Worm (Caenorhabditis elegans) whole organism, late embryonic: ENCODE results near the gene T28A8.3.

ENCODE experiments used
- K02D7.2 ChIP-seq: sonication (generic microtip); optimal IDR thresholded peaks from 2 replicates; lab custom pipeline; 2017; ENCODE audit warnings: mild to moderate bottlenecking, missing genetic modification characterization, missing compliant biosample characterization
- T23F11.4 ChIP-seq: fragments of 200-800 bp; sonication (Bioruptor generic); optimal IDR thresholded peaks from 2 replicates; lab custom pipeline; 2018; ENCODE audit warnings: mild to moderate bottlenecking, missing genetic modification characterization, missing compliant biosample characterization
- Y22D7AL.16 ChIP-seq: sonication (generic microtip); optimal IDR thresholded peaks from 2 replicates; lab custom pipeline; 2016; ENCODE audit warnings: missing genetic modification characterization, missing compliant biosample characterization
- ceh-19 ChIP-seq: fragments of 200-800 bp; sonication (Bioruptor generic); optimal IDR thresholded peaks from 2 replicates; lab custom pipeline; 2018; ENCODE audit warnings: mild to moderate bottlenecking, missing genetic modification characterization, missing compliant biosample characterization
- ceh-22 ChIP-seq: sonication (generic microtip); optimal IDR thresholded peaks from 2 replicates; lab custom pipeline; 2017; ENCODE audit warnings: missing biosample characterization, missing genetic modification characterization
- ceh-30 ChIP-seq: fragments of 150-350 bp; optimal IDR thresholded peaks from 2 replicates; lab custom pipeline; 2014; ENCODE audit warnings: missing biosample characterization, missing genetic modification characterization
- ceh-45 ChIP-seq: fragments of 200-800 bp; sonication (Bioruptor generic); IDR thresholded peaks from 2 replicates; pipeline ENCODE4 v1.3.6; 2022; ENCODE audit warnings: missing genetic modification reagents, missing genetic modification characterization, missing compliant biosample characterization
- ceh-48 ChIP-seq: sonication (generic microtip); optimal IDR thresholded peaks from 2 replicates; lab custom pipeline; 2016; ENCODE audit warnings: missing genetic modification characterization, inconsistent platforms, missing compliant biosample characterization
- ceh-9 ChIP-seq: sonication (generic microtip); optimal IDR thresholded peaks from 2 replicates; lab custom pipeline; 2016; ENCODE audit warnings: mild to moderate bottlenecking, missing genetic modification characterization, inconsistent platforms, missing compliant biosample characterization
- dmd-4 ChIP-seq: sonication (generic microtip); optimal IDR thresholded peaks from 2 replicates; lab custom pipeline; 2016; ENCODE audit warnings: borderline replicate concordance, missing genetic modification characterization, missing compliant biosample characterization
- elt-2 ChIP-seq: sonication (generic microtip); optimal IDR thresholded peaks from 2 replicates; lab custom pipeline; 2016; ENCODE audit warnings: missing genetic modification reagents, missing genetic modification characterization, missing compliant biosample characterization
- ets-4 ChIP-seq: sonication (generic microtip); optimal IDR thresholded peaks from 2 replicates; lab custom pipeline; 2016; ENCODE audit warnings: missing genetic modification characterization, missing compliant biosample characterization
- fax-1 ChIP-seq: sonication (generic microtip); optimal IDR thresholded peaks from 2 replicates; lab custom pipeline; 2016; ENCODE audit warnings: missing genotype, missing genetic modification characterization, missing compliant biosample characterization
- fkh-10 ChIP-seq: fragments of 150-350 bp; optimal IDR thresholded peaks from 2 replicates; lab custom pipeline; 2014; ENCODE audit warnings: missing biosample characterization, missing genetic modification reagents, missing genetic modification characterization
- fkh-6 ChIP-seq: sonication (generic microtip); optimal IDR thresholded peaks from 2 replicates; lab custom pipeline; 2016; ENCODE audit warnings: missing genetic modification characterization, missing compliant biosample characterization
- hlh-13 ChIP-seq: fragments of 200-800 bp; sonication (Bioruptor generic); optimal IDR thresholded peaks from 2 replicates; lab custom pipeline; 2018; ENCODE audit warnings: mild to moderate bottlenecking, missing genetic modification characterization, missing compliant biosample characterization
- hlh-30 ChIP-seq: sonication (generic microtip); optimal IDR thresholded peaks from 2 replicates; lab custom pipeline; 2017; ENCODE audit warnings: antibody characterized with exemption, missing genetic modification characterization, missing compliant biosample characterization; ENCODE audit not compliant: insufficient read depth
- hlh-6 ChIP-seq: sonication (generic microtip); optimal IDR thresholded peaks from 2 replicates; lab custom pipeline; 2016; ENCODE audit warnings: missing genotype, missing genetic modification characterization, missing compliant biosample characterization
- hlh-8 ChIP-seq: sonication (generic microtip); optimal IDR thresholded peaks from 2 replicates; lab custom pipeline; 2016; ENCODE audit warnings: missing genotype, missing genetic modification characterization, missing compliant biosample characterization
- lin-11 ChIP-seq: fragments of 200-800 bp; sonication (Bioruptor generic); optimal IDR thresholded peaks from 2 replicates; lab custom pipeline; 2018; ENCODE audit warnings: mild to moderate bottlenecking, missing genetic modification characterization, missing compliant biosample characterization
- mec-3 ChIP-seq: sonication (generic microtip); optimal IDR thresholded peaks from 2 replicates; lab custom pipeline; 2016; ENCODE audit warnings: borderline replicate concordance, missing genetic modification characterization, missing compliant biosample characterization
- nfya-1 ChIP-seq: sonication (generic microtip); optimal IDR thresholded peaks from 2 replicates; lab custom pipeline; 2017; ENCODE audit warnings: missing genetic modification characterization, mild to moderate bottlenecking, missing compliant biosample characterization, antibody characterized with exemption, moderate library complexity
- nhr-11 ChIP-seq: fragments of 150-350 bp; optimal IDR thresholded peaks from 2 replicates; lab custom pipeline; 2014; ENCODE audit warnings: missing biosample characterization, missing genetic modification characterization
- pat-9 ChIP-seq: fragments of 200-800 bp; sonication (Bioruptor generic); optimal IDR thresholded peaks from 2 replicates; lab custom pipeline; 2018; ENCODE audit warnings: mild to moderate bottlenecking, missing genetic modification characterization, moderate library complexity, missing compliant biosample characterization
- pha-2 ChIP-seq: sonication (generic microtip); optimal IDR thresholded peaks from 2 replicates; lab custom pipeline; 2017; ENCODE audit warnings: mild to moderate bottlenecking, missing genetic modification characterization, missing compliant biosample characterization
- pha-4 ChIP-seq: fragments of 150-350 bp; optimal IDR thresholded peaks from 2 replicates; lab custom pipeline; 2018; ENCODE audit warnings: missing biosample characterization, missing genetic modification reagents, missing genetic modification characterization
- sox-2 ChIP-seq: fragments of 200-800 bp; sonication (Bioruptor generic); IDR thresholded peaks from 2 replicates; pipeline ENCODE4 v1.3.6; 2022; ENCODE audit warnings: missing genetic modification reagents, missing genetic modification characterization, missing compliant biosample characterization
- sox-4 ChIP-seq: sonication (generic microtip); optimal IDR thresholded peaks from 2 replicates; lab custom pipeline; 2017; ENCODE audit warnings: mild to moderate bottlenecking, missing genetic modification characterization, inconsistent platforms, missing compliant biosample characterization
- syd-9 ChIP-seq: sonication (generic microtip); optimal IDR thresholded peaks from 2 replicates; lab custom pipeline; 2016; ENCODE audit warnings: mild to moderate bottlenecking, missing genetic modification characterization, moderate library complexity, missing compliant biosample characterization
- ttx-3 ChIP-seq: sonication (generic microtip); optimal IDR thresholded peaks from 2 replicates; lab custom pipeline; 2016; ENCODE audit warnings: missing genetic modification reagents, missing genetic modification characterization, missing compliant biosample characterization
- unc-42 ChIP-seq: sonication (generic microtip); optimal IDR thresholded peaks from 2 replicates; lab custom pipeline; 2016; ENCODE audit warnings: missing genotype, missing genetic modification characterization, missing compliant biosample characterization
- unc-86 ChIP-seq: sonication (generic microtip); optimal IDR thresholded peaks from 2 replicates; lab custom pipeline; 2016; ENCODE audit warnings: missing genetic modification characterization, missing compliant biosample characterization
- zip-5 ChIP-seq: sonication (generic microtip); optimal IDR thresholded peaks from 2 replicates; lab custom pipeline; 2016; ENCODE audit warnings: missing genetic modification characterization, missing compliant biosample characterization

The T28A8.3 gene

DNA sequence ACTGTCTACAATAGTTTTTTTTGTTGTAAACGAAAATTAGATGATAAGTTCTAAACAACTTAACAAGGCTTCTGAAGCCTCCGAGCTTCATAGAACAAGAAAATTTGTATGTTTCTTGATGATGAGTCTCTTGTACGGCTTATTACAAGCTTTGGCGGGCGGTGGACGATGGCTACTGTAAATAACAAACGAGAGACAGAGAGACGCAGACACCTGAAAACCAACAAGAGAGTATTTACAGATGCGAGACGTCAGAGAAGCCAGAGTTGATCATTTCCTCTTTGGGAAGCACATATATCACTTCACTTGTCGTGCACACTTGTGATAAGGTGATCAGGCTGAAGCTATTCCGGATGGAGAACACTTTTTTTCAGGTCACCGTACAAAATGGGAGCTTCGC, 25.0 kb downstream of the T28A8.3 start:
- TF ChIP-seq hlh-6 (tag; lab: Kevin White, UChicago) (no peak), dmd-4 (tag; lab: Kevin White, UChicago) (no peak), ceh-22 (tag; lab: Kevin White, UChicago) (no peak), sox-2 (GFP tag; lab: Robert Waterston, UW) (no peak), zip-5 (no peak), lin-11 (tag; lab: Kevin White, UChicago) (no peak), fkh-6 (tag; lab: Kevin White, UChicago) (no peak), K02D7.2 (tag; lab: Kevin White, UChicago) (no peak), nhr-11 (tag; lab: Kevin White, UChicago) (no peak), fax-1 (tag; lab: Kevin White, UChicago) (no peak), ceh-48 (no peak), pha-2 (tag; lab: Kevin White, UChicago) (no peak), hlh-13 (GFP tag; lab: Kevin White, UChicago) (no peak), ceh-19 (GFP tag; lab: Kevin White, UChicago) (no peak), ceh-9 (no peak), fkh-10 (GFP tag; lab: Kevin White, UChicago) (no peak), Y22D7AL.16 (no peak)

DNA sequence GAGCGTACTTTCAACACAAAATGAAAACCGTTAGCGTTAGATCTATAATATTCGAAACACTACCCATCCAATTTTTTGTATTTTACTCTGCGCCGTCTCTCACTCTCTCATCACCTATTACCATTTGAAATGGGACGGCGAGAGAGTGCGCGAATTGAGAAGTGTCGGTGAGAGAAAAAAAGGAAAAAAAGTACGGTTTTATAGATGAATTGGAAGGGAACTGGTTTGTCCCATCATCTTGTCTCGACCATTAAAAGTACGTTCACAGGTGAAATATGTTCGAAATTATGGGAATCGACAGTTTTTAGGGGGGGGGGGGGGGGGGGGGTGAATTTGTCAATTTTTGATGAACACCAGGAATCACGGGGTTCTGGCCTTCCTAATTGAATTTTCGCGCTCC, 28.9 kb downstream of the T28A8.3 start:
- no peak for TF ChIP-seq sox-4 (tag; lab: Kevin White, UChicago)
- TF ChIP-seq unc-86 (tag; lab: Kevin White, UChicago): no peak
- no peak for TF ChIP-seq syd-9 (tag; lab: Kevin White, UChicago)
- no peak for TF ChIP-seq hlh-8 (tag; lab: Kevin White, UChicago)
- no peak for TF ChIP-seq T23F11.4 (GFP tag; lab: Kevin White, UChicago)
- TF ChIP-seq nfya-1 (tag; lab: Kevin White, UChicago): no peak
- TF ChIP-seq pha-4: no peak
- no peak for TF ChIP-seq hlh-30 (tag; lab: Kevin White, UChicago)
- TF ChIP-seq ceh-22 (tag; lab: Kevin White, UChicago): no peak
- TF ChIP-seq ets-4 (tag; lab: Kevin White, UChicago): no peak
- TF ChIP-seq dmd-4 (tag; lab: Kevin White, UChicago): no peak
- no peak for TF ChIP-seq ttx-3
- no peak for TF ChIP-seq pat-9 (tag; lab: Kevin White, UChicago)
- no peak for TF ChIP-seq fax-1 (tag; lab: Kevin White, UChicago)
- TF ChIP-seq zip-5: no peak
- no peak for TF ChIP-seq unc-42
- no peak for TF ChIP-seq lin-11 (tag; lab: Kevin White, UChicago)
- TF ChIP-seq, all 69 proteins: peak for 0

DNA sequence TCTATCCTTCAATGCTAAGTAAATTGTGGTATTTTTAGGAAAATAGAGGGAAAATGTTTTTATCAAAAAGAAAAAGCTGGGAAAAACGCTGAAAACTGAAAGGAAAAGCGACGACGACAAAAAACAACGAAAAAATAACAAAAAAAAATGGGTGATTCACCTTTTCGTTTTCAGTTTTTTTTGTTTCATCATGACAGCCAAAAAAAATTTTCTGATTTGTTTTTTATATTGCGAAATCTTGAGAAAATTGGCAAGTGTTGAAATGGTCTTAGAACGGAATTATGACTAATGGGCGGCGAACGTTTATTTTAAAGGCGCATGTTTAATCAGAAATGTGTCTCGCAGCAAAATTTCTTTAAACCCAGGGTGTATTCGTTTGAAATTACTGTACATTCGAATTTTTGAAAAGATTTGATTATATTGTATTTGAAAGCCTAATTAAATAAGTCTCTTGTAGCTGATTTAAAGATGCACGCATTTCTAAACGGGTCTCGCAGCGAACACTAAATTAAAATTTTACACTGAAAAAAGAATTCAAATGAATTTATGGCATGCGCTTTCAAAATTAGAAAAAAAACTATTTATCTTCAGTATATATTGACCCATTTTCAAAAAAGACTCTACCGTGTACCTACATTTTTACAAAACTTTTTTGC, 30.0 kb downstream of the T28A8.3 start:
- TF ChIP-seq ceh-48 (no peak), mec-3 (tag; lab: Kevin White, UChicago) (no peak), ceh-45 (GFP tag; lab: Robert Waterston, UW) (no peak), fkh-10 (GFP tag; lab: Kevin White, UChicago) (no peak)

DNA sequence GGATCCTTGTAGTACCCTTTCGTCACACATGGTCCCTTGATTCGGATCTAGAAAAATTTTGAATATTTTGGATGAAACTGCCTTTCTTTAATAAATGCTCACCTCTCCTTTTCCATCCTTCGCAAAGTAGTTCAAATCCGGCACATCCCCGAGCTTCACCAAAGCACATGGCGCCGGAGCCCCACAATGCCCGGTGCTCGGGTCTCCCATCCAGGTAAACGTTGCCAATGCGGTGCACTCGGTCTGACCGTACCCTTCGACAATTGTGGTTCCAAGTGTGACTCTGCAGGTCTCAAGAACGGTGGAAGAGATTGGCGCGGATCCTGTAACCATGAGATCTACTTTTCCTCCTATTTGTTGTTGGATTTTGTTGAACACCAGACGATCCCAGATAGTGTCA, 35.0 kb downstream of the T28A8.3 start:
- no peak for TF ChIP-seq ceh-30 (tag; lab: Kevin White, UChicago)
- TF ChIP-seq, all 69 proteins: peak for 0

DNA sequence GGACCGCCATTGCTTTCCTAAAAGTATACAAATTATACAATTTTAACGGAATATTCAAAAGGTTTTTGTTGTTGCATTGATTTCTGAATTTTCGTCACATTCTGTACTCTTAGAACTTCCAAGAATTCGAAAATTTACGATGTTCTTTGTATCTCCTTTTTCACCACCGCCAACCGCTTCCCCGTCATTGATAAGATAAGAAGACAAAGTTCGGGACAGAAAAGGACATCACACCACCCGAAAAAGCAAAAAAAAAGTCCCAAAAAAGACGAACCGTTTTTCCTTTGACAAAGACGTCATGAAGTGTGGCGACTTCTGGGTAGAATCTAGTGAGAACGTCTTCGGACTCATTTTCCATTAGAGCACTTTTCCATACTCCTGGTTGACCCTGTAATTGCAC, 36.6 kb downstream of the T28A8.3 start:
- TF ChIP-seq sox-2 (GFP tag; lab: Robert Waterston, UW) (no peak), hlh-30 (tag; lab: Kevin White, UChicago) (peak; percentile 32), elt-2 (tag; lab: Kevin White, UChicago) (peak; percentile 46)
- TF ChIP-seq, all 69 proteins: peak for 2
